Fruit fly (Drosophila melanogaster) whole organism, adult: Measurements from ENCODE around the gene Art8.

Experiments
- CG11617 ChIP-seq: fragments of 200-800 bp; sonication (Bioruptor generic); optimal IDR thresholded peaks from 2 replicates; lab custom pipeline; 2017; ENCODE audit warnings: mild to moderate bottlenecking, missing biosample characterization, missing genetic modification reagents, missing genetic modification characterization
- CG12768 ChIP-seq: fragments of 200-800 bp; sonication (Bioruptor generic); optimal IDR thresholded peaks from 2 replicates; lab custom pipeline; 2017; ENCODE audit warnings: missing biosample characterization, missing genetic modification characterization, mild to moderate bottlenecking, moderate library complexity, missing genetic modification reagents
- CG14711 ChIP-seq: fragments of 200-800 bp; sonication (Bioruptor generic); optimal IDR thresholded peaks from 2 replicates; lab custom pipeline; 2018; ENCODE audit warnings: missing biosample characterization, mild to moderate bottlenecking, missing genetic modification characterization, moderate library complexity
- CG1620 ChIP-seq: fragments of 200-800 bp; sonication (Bioruptor generic); optimal IDR thresholded peaks from 2 replicates; lab custom pipeline; 2016; ENCODE audit warnings: missing biosample characterization, missing genetic modification characterization
- CG33017 ChIP-seq: fragments of 200-800 bp; sonication (Bioruptor generic); optimal IDR thresholded peaks from 2 replicates; lab custom pipeline; 2018; ENCODE audit warnings: missing biosample characterization, mild to moderate bottlenecking, missing genetic modification characterization, moderate library complexity
- CG5204 ChIP-seq: fragments of 200-800 bp; sonication (Bioruptor generic); optimal IDR thresholded peaks from 2 replicates; lab custom pipeline; 2016; ENCODE audit warnings: missing biosample characterization, missing genetic modification characterization
- CG7045 ChIP-seq: fragments of 200-800 bp; sonication (Bioruptor generic); optimal IDR thresholded peaks from 2 replicates; lab custom pipeline; 2017; ENCODE audit warnings: missing biosample characterization, mild to moderate bottlenecking, missing genetic modification characterization
- CG7101 ChIP-seq: fragments of 200-800 bp; sonication (Bioruptor generic); optimal IDR thresholded peaks from 2 replicates; lab custom pipeline; 2018; ENCODE audit warnings: missing biosample characterization, mild to moderate bottlenecking, missing genetic modification characterization, moderate library complexity
- Clk ChIP-seq: fragments of 200-800 bp; sonication (Bioruptor generic); optimal IDR thresholded peaks from 2 replicates; lab custom pipeline; 2017; ENCODE audit warnings: missing biosample characterization, missing genetic modification characterization
- Crg-1 ChIP-seq: fragments of 200-800 bp; sonication (Bioruptor generic); optimal IDR thresholded peaks from 2 replicates; lab custom pipeline; 2016; ENCODE audit warnings: missing biosample characterization, missing genetic modification characterization
- Hr96 ChIP-seq: fragments of 200-800 bp; sonication (Bioruptor generic); optimal IDR thresholded peaks from 2 replicates; lab custom pipeline; 2016; ENCODE audit warnings: missing biosample characterization, missing genetic modification characterization
- Mnt ChIP-seq: fragments of 200-800 bp; sonication (Bioruptor generic); optimal IDR thresholded peaks from 2 replicates; lab custom pipeline; 2016; ENCODE audit warnings: missing biosample characterization, mild to moderate bottlenecking, missing genetic modification characterization
- bab1 ChIP-seq: fragments of 200-800 bp; sonication (Bioruptor generic); optimal IDR thresholded peaks from 3 replicates; lab custom pipeline; 2019; ENCODE audit warnings: missing biosample characterization, mild to moderate bottlenecking, missing genetic modification characterization, moderate library complexity
- cic ChIP-seq: fragments of 200-800 bp; sonication (Bioruptor generic); optimal IDR thresholded peaks from 2 replicates; lab custom pipeline; 2017; ENCODE audit warnings: missing biosample characterization, mild to moderate bottlenecking, missing genetic modification characterization, moderate library complexity
- cnc ChIP-seq, 2 experiments: fragments of >200 bp; optimal IDR thresholded peaks; 2 replicates each; lab custom pipeline; 2017
- kay ChIP-seq: fragments of 200-800 bp; sonication (Bioruptor generic); peaks from one replicate; lab custom pipeline; 2016; ENCODE audit warnings: missing biosample characterization, missing genetic modification characterization, borderline replicate concordance
- ovo ChIP-seq: fragments of 200-800 bp; sonication (Bioruptor generic); optimal IDR thresholded peaks from 2 replicates; lab custom pipeline; 2016; ENCODE audit warnings: missing biosample characterization, missing genetic modification characterization
- pad ChIP-seq: fragments of 200-800 bp; sonication (Bioruptor generic); optimal IDR thresholded peaks from 3 replicates; lab custom pipeline; 2017; ENCODE audit warnings: missing biosample characterization, missing genetic modification characterization, mild to moderate bottlenecking, moderate library complexity, missing genetic modification reagents
- tj ChIP-seq: fragments of 200-800 bp; sonication (Bioruptor generic); optimal IDR thresholded peaks from 3 replicates; lab custom pipeline; 2017; ENCODE audit warnings: missing biosample characterization, mild to moderate bottlenecking, missing genetic modification characterization, moderate library complexity
- toe ChIP-seq: fragments of 200-800 bp; sonication (Bioruptor generic); optimal IDR thresholded peaks from 2 replicates; lab custom pipeline; 2016; ENCODE audit warnings: missing biosample characterization, missing genetic modification characterization

The Art8 gene

dm6 chr2L:11022804-11023203, 11.9 kb upstream of the Art8 start:
- TF ChIP-seq pad (GFP tag; lab: Kevin White, UChicago) = no peak
- no peak for TF ChIP-seq CG1620 (GFP tag; lab: Kevin White, UChicago)
- no peak for TF ChIP-seq Crg-1
- no peak for TF ChIP-seq bab1 (GFP tag; lab: Kevin White, UChicago)
- TF ChIP-seq CG12768 (GFP tag; lab: Kevin White, UChicago) = no peak

dm6 chr2L:11021606-11022005, 10.7 kb upstream of the Art8 start:
- TF ChIP-seq cnc (optimal IDR thresholded peaks at IDR 0.05; lab: Kevin White, UChicago) (no peak), kay (GFP tag; lab: Kevin White, UChicago) (no peak)

DNA sequence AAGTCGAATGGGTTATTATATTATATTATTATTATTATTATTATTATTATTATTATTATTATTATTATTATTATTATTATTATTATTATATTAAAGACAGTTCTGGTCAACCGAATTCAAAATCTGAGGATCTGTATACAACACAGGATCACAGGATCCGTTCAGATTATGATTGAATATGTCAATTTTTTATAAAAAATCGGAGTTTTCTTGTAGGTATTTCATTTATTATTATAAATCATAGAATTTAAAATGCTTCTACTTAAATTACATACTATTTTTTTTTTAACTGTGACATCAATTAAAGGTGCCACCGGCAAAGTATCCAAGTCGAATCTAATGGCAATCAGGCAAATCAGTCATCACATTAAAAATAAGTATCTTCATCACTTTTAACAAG, 5.8 kb upstream of the Art8 start, which contains the start of gene CG14913:
Gene CG14913 (plus strand): TSS at position 301 of the 400 bp plus-strand sequence.
- TF ChIP-seq CG7101 (tag; lab: Kevin White, UChicago) (no peak), cic (GFP tag; lab: Kevin White, UChicago) (no peak), CG5204 (GFP tag; lab: Kevin White, UChicago) (no peak), CG14711 (no peak), bab1 (GFP tag; lab: Kevin White, UChicago) (no peak), tj (GFP tag; lab: Kevin White, UChicago) (no peak), CG11617 (GFP tag; lab: Kevin White, UChicago) (no peak), CG7045 (GFP tag; lab: Kevin White, UChicago) (no peak), CG33017 (tag; lab: Kevin White, UChicago) (no peak), Crg-1 (no peak), Mnt (GFP tag; lab: Kevin White, UChicago) (no peak), CG1620 (GFP tag; lab: Kevin White, UChicago) (no peak), toe (no peak), Clk (GFP tag; lab: Kevin White, UChicago) (no peak), cnc (optimal IDR thresholded peaks at IDR 0.05; lab: Kevin White, UChicago) (no peak), kay (GFP tag; lab: Kevin White, UChicago) (no peak), ovo (no peak)

DNA sequence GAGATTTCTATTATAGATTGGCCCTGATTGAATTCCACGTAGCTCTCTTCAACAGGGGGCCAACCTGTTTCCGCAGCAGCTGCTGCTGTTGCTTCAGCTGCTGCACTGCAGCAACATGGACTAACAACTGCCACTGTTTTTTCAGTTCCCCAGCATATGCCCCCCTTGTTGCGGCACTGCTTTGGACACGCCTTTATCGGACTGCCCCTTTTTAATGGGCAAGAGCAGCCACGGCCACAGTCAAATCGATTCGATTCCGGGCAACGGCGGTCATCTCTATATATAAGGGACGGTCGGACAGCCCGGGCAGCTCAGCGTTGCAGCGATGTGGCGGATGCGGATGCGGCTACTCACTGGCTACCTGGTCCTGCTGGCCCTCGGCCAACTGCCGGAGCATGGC, 4.4 kb upstream of the Art8 start, which contains the start of gene Acp32CD:
Gene Acp32CD (plus strand): TSS at position 301 of the 400 bp plus-strand sequence.
- TF ChIP-seq CG14711 = no peak
- TF ChIP-seq cic (GFP tag; lab: Kevin White, UChicago) = no peak
- TF ChIP-seq Clk (GFP tag; lab: Kevin White, UChicago) = no peak
- TF ChIP-seq CG33017 (tag; lab: Kevin White, UChicago) = no peak
- no peak for TF ChIP-seq CG1620 (GFP tag; lab: Kevin White, UChicago)
- TF ChIP-seq cnc (optimal IDR thresholded peaks at IDR 0.05; lab: Kevin White, UChicago) = no peak
- no peak for TF ChIP-seq CG7045 (GFP tag; lab: Kevin White, UChicago)
- TF ChIP-seq CG12768 (GFP tag; lab: Kevin White, UChicago) = no peak
- no peak for TF ChIP-seq CG11617 (GFP tag; lab: Kevin White, UChicago)
- no peak for TF ChIP-seq tj (GFP tag; lab: Kevin White, UChicago)
- no peak for TF ChIP-seq CG5204 (GFP tag; lab: Kevin White, UChicago)

- TF ChIP-seq CG12768 (GFP tag; lab: Kevin White, UChicago) (no peak), toe (no peak), CG1620 (GFP tag; lab: Kevin White, UChicago) (no peak), CG7101 (tag; lab: Kevin White, UChicago) (no peak), CG33017 (tag; lab: Kevin White, UChicago) (no peak), cnc (optimal IDR thresholded peaks at IDR 0.05; lab: Kevin White, UChicago) (no peak), ovo (no peak), kay (GFP tag; lab: Kevin White, UChicago) (no peak), Clk (GFP tag; lab: Kevin White, UChicago) (no peak), Crg-1 (no peak), bab1 (GFP tag; lab: Kevin White, UChicago) (no peak), Mnt (GFP tag; lab: Kevin White, UChicago) (no peak), pad (GFP tag; lab: Kevin White, UChicago) (no peak)
These were observed 3.8 kb upstream of the Art8 start for dm6 chr2L:11014671-11015070.

dm6 chr2L:11014018-11014611, 3.2 kb upstream of the Art8 start:
- TF ChIP-seq cic (GFP tag; lab: Kevin White, UChicago) = no peak

- TF ChIP-seq cnc (optimal IDR thresholded peaks at IDR 0.05; lab: Kevin White, UChicago) (no peak), Hr96 (GFP tag; lab: Kevin White, UChicago) (no peak), CG11617 (GFP tag; lab: Kevin White, UChicago) (no peak), cic (GFP tag; lab: Kevin White, UChicago) (no peak), pad (GFP tag; lab: Kevin White, UChicago) (no peak), ovo (no peak)
These were observed 6.2 kb downstream of the Art8 start, which contains the start of gene Nup154 for dm6 chr2L:11004674-11005045. Gene Nup154 (plus strand): TSS chr2L:11004820.
